Fruit fly (Drosophila melanogaster): ENCODE measurements around the gene CG31140.

Gene CG31140

dm6 chr3R:23947002-23947401 is 16.0 kb upstream of the CG31140 start (continued):
- TF ChIP-seq hkb (optimal IDR thresholded peaks at IDR 0.05) (no peak), hkb (GFP tag; IDR thresholded peaks at IDR 0.05) (0 out of 2 replicates have a peak, but pooled peaks have one; percentile 15), CG11723 (GFP tag; optimal IDR thresholded peaks at IDR 0.05) (peak; percentile 4), CG10654 (GFP tag; optimal IDR thresholded peaks at IDR 0.05) (no peak), dan (GFP tag; IDR thresholded peaks at IDR 0.05) (no peak), en (GFP tag; optimal IDR thresholded peaks at IDR 0.05) (no peak), CG13296 (GFP tag; optimal IDR thresholded peaks at IDR 0.05) (peak; percentile 29), mirr (GFP tag; optimal IDR thresholded peaks at IDR 0.05) (peak; percentile 65), CG2202 (tag; optimal IDR thresholded peaks at IDR 0.05) (peak; percentile 8), CG3163 (GFP tag; optimal IDR thresholded peaks at IDR 0.05) (no peak), Vsx1 (GFP tag; optimal IDR thresholded peaks at IDR 0.05) (peak; percentile 10), CG32767 (GFP tag; IDR thresholded peaks at IDR 0.05) (no peak), CrebB (tag; optimal IDR thresholded peaks at IDR 0.05) (peak; percentile 54), CG17385 (GFP tag; optimal IDR thresholded peaks at IDR 0.05) (peak; percentile 19), org-1 (GFP tag; optimal IDR thresholded peaks at IDR 0.05) (peak; percentile 34), Oaz (GFP tag; IDR thresholded peaks at IDR 0.05) (no peak), CG9932 (GFP tag; IDR thresholded peaks at IDR 0.05) (0 out of 2 replicates have a peak, but pooled peaks have one; percentile 11), CG1233 (GFP tag; optimal IDR thresholded peaks at IDR 0.05) (peak; percentile 45), CG31224 (GFP tag; IDR thresholded peaks at IDR 0.05) (no peak), amos (GFP tag; IDR thresholded peaks at IDR 0.05; ENCODE audit: partially characterized antibody) (no peak), CG1603 (tag; optimal IDR thresholded peaks at IDR 0.05) (peak; percentile 34), trem (tag; optimal IDR thresholded peaks at IDR 0.05) (no peak), Asciz (GFP tag; optimal IDR thresholded peaks at IDR 0.05) (peak; percentile 68), CG9797 (GFP tag; optimal IDR thresholded peaks at IDR 0.05) (no peak), CG31365 (tag; optimal IDR thresholded peaks at IDR 0.05) (peak; percentile 32), wek (GFP tag; optimal IDR thresholded peaks at IDR 0.05) (peak; percentile 79), CG10543 (GFP tag; optimal IDR thresholded peaks at IDR 0.05) (peak; percentile 8), knrl (GFP tag; IDR thresholded peaks at IDR 0.05; ENCODE audit: partially characterized antibody) (no peak), ATbp (GFP tag; optimal IDR thresholded peaks at IDR 0.05) (peak; percentile 81), BtbVII (GFP tag; optimal IDR thresholded peaks at IDR 0.05) (peak; percentile 24), Side (GFP tag; optimal IDR thresholded peaks at IDR 0.05) (no peak), CG13775 (GFP tag; optimal IDR thresholded peaks at IDR 0.05) (no peak), ewg (GFP tag; optimal IDR thresholded peaks at IDR 0.05) (peak; percentile 1), Ssrp (tag; optimal IDR thresholded peaks at IDR 0.05) (no peak), Hey (tag; optimal IDR thresholded peaks at IDR 0.05) (no peak), CG15696 (tag; optimal IDR thresholded peaks at IDR 0.05) (peak; percentile 36), CG18619 (GFP tag; optimal IDR thresholded peaks at IDR 0.05) (peak; percentile 3), H2.0 (GFP tag; IDR thresholded peaks at IDR 0.05) (no peak), CG6854 (GFP tag; optimal IDR thresholded peaks at IDR 0.05) (peak; percentile 27), CG15601 (tag; optimal IDR thresholded peaks at IDR 0.05) (peak; percentile 60), CG11085 (GFP tag; IDR thresholded peaks at IDR 0.05) (no peak), Hmr (GFP tag; optimal IDR thresholded peaks at IDR 0.05) (no peak), ato (GFP tag; IDR thresholded peaks at IDR 0.05; ENCODE audit: partially characterized antibody) (no peak), jumu (GFP tag; optimal IDR thresholded peaks at IDR 0.05) (no peak), CG7987 (GFP tag; optimal IDR thresholded peaks at IDR 0.05) (peak; percentile 37), CG12659 (GFP tag; optimal IDR thresholded peaks at IDR 0.05) (no peak), CG34376 (GFP tag; optimal IDR thresholded peaks at IDR 0.05) (no peak), fd64A (GFP tag; optimal IDR thresholded peaks at IDR 0.05) (peak; percentile 56), HHEX (GFP tag; optimal IDR thresholded peaks at IDR 0.05) (peak; percentile 43), CG18011 (GFP tag; optimal IDR thresholded peaks at IDR 0.05) (no peak)

Data from whole organism, embryonic.